Worm (Caenorhabditis elegans): ENCODE results near the gene spig-5.

ce11 chrV:14336655-14337054 is 28.4 kb downstream of the spig-5 start, which contains the start of gene srm-6:
- TF ChIP-seq flt-1 (GFP tag; IDR thresholded peaks at IDR 0.05) (no peak), ref-1 (GFP tag; conservative IDR thresholded peaks at IDR 0.05) (no peak), ztf-29 (GFP tag; IDR thresholded peaks at IDR 0.05) (no peak), ztf-23 (GFP tag; IDR thresholded peaks at IDR 0.05) (no peak), cog-1 (tag; optimal IDR thresholded peaks at IDR 0.05) (no peak), T22C8.4 (GFP tag; IDR thresholded peaks at IDR 0.05) (no peak)

Data from whole organism, midembryonic.